Fruit fly (Drosophila melanogaster): ENCODE results near the gene CG32982.

The CG32982 gene

DNA sequence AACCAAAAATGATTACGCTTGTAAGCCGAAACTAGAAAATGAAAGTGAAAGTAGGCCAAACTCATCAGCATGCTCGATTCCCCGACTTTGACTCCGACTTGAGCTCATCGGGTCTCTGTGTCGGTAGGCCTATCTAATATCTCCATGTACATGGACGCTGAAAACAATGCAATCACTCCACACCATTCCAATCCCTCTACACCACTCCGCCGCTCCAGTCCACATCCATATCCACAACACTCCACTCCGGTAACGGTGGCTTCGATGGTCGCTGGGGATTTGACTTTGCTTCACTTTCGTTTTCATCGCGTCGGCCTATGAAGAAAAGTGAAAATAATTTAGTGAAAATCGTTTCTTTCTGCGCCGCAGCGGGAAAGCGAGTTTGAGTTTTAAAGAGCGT, 68.1 kb downstream of the CG32982 start (continued):
- no peak for TF ChIP-seq CG11085 (GFP tag; IDR thresholded peaks at IDR 0.05)
- no peak for TF ChIP-seq CG10543 (GFP tag; optimal IDR thresholded peaks at IDR 0.05)
- peak; percentile 77 for TF ChIP-seq HLHmδ (GFP tag; optimal IDR thresholded peaks at IDR 0.05)
- TF ChIP-seq CG6254 (GFP tag; optimal IDR thresholded peaks at IDR 0.05) = peak; percentile 53
- TF ChIP-seq CG6765 (GFP tag; optimal IDR thresholded peaks at IDR 0.05) = no peak
- no peak for TF ChIP-seq Doc2 (GFP tag; IDR thresholded peaks at IDR 0.05)
- no peak for TF ChIP-seq sna (GFP tag; IDR thresholded peaks at IDR 0.05; ENCODE audit: partially characterized antibody)
- TF ChIP-seq CG15269 (tag; optimal IDR thresholded peaks at IDR 0.05) = no peak
- TF ChIP-seq Max (GFP tag; optimal IDR thresholded peaks at IDR 0.05) = no peak
- no peak for TF ChIP-seq CG13287 (GFP tag; IDR thresholded peaks at IDR 0.05; ENCODE audit: partially characterized antibody)
- no peak for TF ChIP-seq lbe (GFP tag; optimal IDR thresholded peaks at IDR 0.05)
- TF ChIP-seq CG8089 (GFP tag; optimal IDR thresholded peaks at IDR 0.05) = no peak
- TF ChIP-seq Taf1 (GFP tag; IDR thresholded peaks at IDR 0.05) = no peak
- no peak for TF ChIP-seq CG17912 (GFP tag; optimal IDR thresholded peaks at IDR 0.05)
- TF ChIP-seq CG14014 (GFP tag; IDR thresholded peaks at IDR 0.05) = no peak
- TF ChIP-seq gt (GFP tag; IDR thresholded peaks at IDR 0.05) = no peak
- TF ChIP-seq sima (GFP tag; optimal IDR thresholded peaks at IDR 0.05) = no peak
- no peak for TF ChIP-seq CG11093 (GFP tag; IDR thresholded peaks at IDR 0.05)
- TF ChIP-seq CG10979 (tag; optimal IDR thresholded peaks at IDR 0.05) = peak; percentile 8
- no peak for TF ChIP-seq sr (GFP tag; IDR thresholded peaks at IDR 0.05)
- TF ChIP-seq shn (GFP tag; optimal IDR thresholded peaks at IDR 0.05) = no peak
- TF ChIP-seq kni (GFP tag; optimal IDR thresholded peaks at IDR 0.05) = peak; percentile 87
- no peak for TF ChIP-seq CG10267 (tag; optimal IDR thresholded peaks at IDR 0.05)
- TF ChIP-seq yki (optimal IDR thresholded peaks at IDR 0.05) = no peak
- no peak for TF ChIP-seq Bteb2 (GFP tag; optimal IDR thresholded peaks at IDR 0.05)
- peak; percentile 21; the same call in 1 of the 2 replicates for TF ChIP-seq CG31441 (GFP tag; IDR thresholded peaks at IDR 0.05)
- no peak for TF ChIP-seq Nf-YC (tag; optimal IDR thresholded peaks at IDR 0.05)
- no peak for TF ChIP-seq nom (GFP tag; optimal IDR thresholded peaks at IDR 0.05)
- no peak for TF ChIP-seq CG12236 (GFP tag; optimal IDR thresholded peaks at IDR 0.05)
- TF ChIP-seq Fer1 (GFP tag; optimal IDR thresholded peaks at IDR 0.05) = no peak
- TF ChIP-seq Elba2 (GFP tag; optimal IDR thresholded peaks at IDR 0.05) = no peak
- TF ChIP-seq p53 (GFP tag; optimal IDR thresholded peaks at IDR 0.05) = no peak
- no peak for TF ChIP-seq CG2875 (GFP tag; optimal IDR thresholded peaks at IDR 0.05)
- TF ChIP-seq CG3995 (GFP tag; optimal IDR thresholded peaks at IDR 0.05) = no peak
- peak; percentile 26 for TF ChIP-seq CG18262 (tag; optimal IDR thresholded peaks at IDR 0.05)
- TF ChIP-seq hb (GFP tag; IDR thresholded peaks at IDR 0.05; ENCODE audit: partially characterized antibody) = no peak
- TF ChIP-seq YL-1 (GFP tag; optimal IDR thresholded peaks at IDR 0.05) = no peak
- TF ChIP-seq wek (GFP tag; optimal IDR thresholded peaks at IDR 0.05) = no peak
- no peak for TF ChIP-seq lola (GFP tag; optimal IDR thresholded peaks at IDR 0.05)
- TF ChIP-seq CG6791 (GFP tag; IDR thresholded peaks at IDR 0.05; ENCODE audit: partially characterized antibody) = no peak
- TF ChIP-seq CG12391 (tag; optimal IDR thresholded peaks at IDR 0.05) = no peak
- TF ChIP-seq CG11247 (GFP tag; IDR thresholded peaks at IDR 0.05) = no peak
- TF ChIP-seq CG2712 (tag; optimal IDR thresholded peaks at IDR 0.05) = peak; percentile 19
- TF ChIP-seq ERR (GFP tag; optimal IDR thresholded peaks at IDR 0.05) = no peak
- TF ChIP-seq CG14050 (GFP tag; IDR thresholded peaks at IDR 0.05) = no peak
- TF ChIP-seq Antp (GFP tag; optimal IDR thresholded peaks at IDR 0.05) = no peak
- no peak for TF ChIP-seq CG13424 (tag; optimal IDR thresholded peaks at IDR 0.05)
- no peak for TF ChIP-seq lov (optimal IDR thresholded peaks at IDR 0.05)
- 0 out of 3 replicates have a peak, but pooled peaks have one; percentile 23 for TF ChIP-seq lov (GFP tag; IDR thresholded peaks at IDR 0.05)
- TF ChIP-seq B-H2 (GFP tag; optimal IDR thresholded peaks at IDR 0.05) = no peak
- TF ChIP-seq Sox100B (GFP tag; optimal IDR thresholded peaks at IDR 0.05) = no peak
- no peak for TF ChIP-seq CG18619 (GFP tag; optimal IDR thresholded peaks at IDR 0.05)

All from whole organism, embryonic.